Fruit fly (Drosophila melanogaster): ENCODE data around the gene RhoGAP92B.

dm6 chr3R:19915312-19915711 is 10.3 kb downstream of the RhoGAP92B start, which contains the start of the genes Xport-A and Xport-B:
- TF ChIP-seq CG15269 (tag; optimal IDR thresholded peaks at IDR 0.05) (no peak), CG12155 (GFP tag; optimal IDR thresholded peaks at IDR 0.05) (no peak), Camta (GFP tag; optimal IDR thresholded peaks at IDR 0.05) (no peak), Drgx (GFP tag; IDR thresholded peaks at IDR 0.05) (no peak), CG6683 (GFP tag; optimal IDR thresholded peaks at IDR 0.05) (no peak), kay (GFP tag; optimal IDR thresholded peaks at IDR 0.05) (no peak), Dll (GFP tag; IDR thresholded peaks at IDR 0.05; ENCODE audit: partially characterized antibody) (no peak), CG33213 (GFP tag; optimal IDR thresholded peaks at IDR 0.05) (no peak)

All from whole organism, embryonic.